Worm (Caenorhabditis elegans) whole organism, L1 larva: ENCODE results near the gene B0353.1.

Experiments used
- C04F5.9 ChIP-seq: sonication (generic microtip); optimal IDR thresholded peaks from 2 replicates; lab custom pipeline; 2016; ENCODE audit warnings: missing genetic modification characterization, missing compliant biosample characterization
- C16A3.4 ChIP-seq: fragments of 150-350 bp; optimal IDR thresholded peaks from 2 replicates; lab custom pipeline; 2014; ENCODE audit warnings: missing biosample characterization, missing genetic modification characterization
- Y116A8C.19 ChIP-seq: sonication (generic microtip); optimal IDR thresholded peaks from 2 replicates; lab custom pipeline; 2016; ENCODE audit warnings: missing compliant biosample characterization, missing genetic modification characterization, borderline replicate concordance
- aha-1 ChIP-seq: fragments of 150-350 bp; optimal IDR thresholded peaks from 2 replicates; lab custom pipeline; 2014; ENCODE audit warnings: missing biosample characterization, missing genetic modification characterization
- aly-2 ChIP-seq: fragments of 150-350 bp; optimal IDR thresholded peaks from 2 replicates; lab custom pipeline; 2014; ENCODE audit warnings: missing biosample characterization, missing genetic modification characterization
- ama-1 ChIP-seq: fragments of 150-350 bp; optimal IDR thresholded peaks from 2 replicates; lab custom pipeline; 2014
- ceh-63 ChIP-seq: fragments of 200-800 bp; sonication (Bioruptor generic); optimal IDR thresholded peaks from 2 replicates; lab custom pipeline; 2018; ENCODE audit warnings: mild to moderate bottlenecking, missing genetic modification characterization, missing compliant biosample characterization
- ceh-82 ChIP-seq, 3 experiments: fragments of 150-350 bp in 1 of 3; sonication (generic microtip) in 2 of 3; optimal IDR thresholded peaks; 2 replicates each; lab custom pipeline; 2014 to 2017; ENCODE audit warnings: missing biosample characterization in 3 of 3, missing genetic modification characterization in 3 of 3
- ceh-88 ChIP-seq: fragments of 200-800 bp; sonication (Bioruptor generic); IDR thresholded peaks from 2 replicates; pipeline ENCODE4 v1.3.6; 2022; ENCODE audit warnings: missing genetic modification characterization, missing compliant biosample characterization
- ces-1 ChIP-seq: fragments of 150-350 bp; optimal IDR thresholded peaks from 2 replicates; lab custom pipeline; 2014; ENCODE audit warnings: missing biosample characterization, missing genetic modification reagents, missing genetic modification characterization
- dsc-1 ChIP-seq: sonication (generic microtip); optimal IDR thresholded peaks from 2 replicates; lab custom pipeline; 2016; ENCODE audit warnings: mild to moderate bottlenecking, missing genetic modification characterization, missing compliant biosample characterization
- efl-1 ChIP-seq, 4 experiments: fragments of 150-350 bp; optimal IDR thresholded peaks in 3 of 4; peaks in 1 of 4; 1 replicate in 1 of 4; 2 replicates in 3 of 4; lab custom pipeline; 2014; ENCODE audit warnings: missing biosample characterization in 2 of 4, missing genetic modification characterization in 2 of 4, missing genetic modification reagents in 2 of 4
- efl-3 ChIP-seq: fragments of 200-800 bp; sonication (Bioruptor generic); optimal IDR thresholded peaks from 2 replicates; lab custom pipeline; 2018; ENCODE audit warnings: mild to moderate bottlenecking, missing genetic modification characterization, missing compliant biosample characterization
- egl-13 ChIP-seq: sonication (generic microtip); optimal IDR thresholded peaks from 2 replicates; lab custom pipeline; 2016; ENCODE audit warnings: missing genotype, missing genetic modification reagents, missing genetic modification characterization, missing compliant biosample characterization
- elt-2 ChIP-seq: sonication (generic microtip); optimal IDR thresholded peaks from 2 replicates; lab custom pipeline; 2016; ENCODE audit warnings: missing genetic modification characterization, mild to moderate bottlenecking, inconsistent platforms, missing compliant biosample characterization, missing genetic modification reagents
- fkh-10 ChIP-seq: sonication (generic microtip); optimal IDR thresholded peaks from 2 replicates; lab custom pipeline; 2017; ENCODE audit warnings: missing biosample characterization, missing genetic modification reagents, missing genetic modification characterization
- fos-1 ChIP-seq: fragments of 150-350 bp; optimal IDR thresholded peaks from 2 replicates; lab custom pipeline; 2014; ENCODE audit warnings: missing biosample characterization, missing genetic modification characterization
- irx-1 ChIP-seq: sonication (generic microtip); optimal IDR thresholded peaks from 2 replicates; lab custom pipeline; 2016; ENCODE audit warnings: missing genetic modification characterization, missing compliant biosample characterization
- isw-1 ChIP-seq: fragments of 200-800 bp; sonication (Bioruptor generic); IDR thresholded peaks from 2 replicates; pipeline ENCODE4 v1.3.6; 2022; ENCODE audit warnings: missing genetic modification characterization, missing compliant biosample characterization
- lin-14 ChIP-seq: fragments of 200-800 bp; sonication (Bioruptor generic); optimal IDR thresholded peaks from 2 replicates; lab custom pipeline; 2018; ENCODE audit warnings: mild to moderate bottlenecking, missing genetic modification characterization, moderate library complexity, missing compliant biosample characterization
- lin-15B ChIP-seq: fragments of 150-350 bp; sonication (generic microtip); optimal IDR thresholded peaks from 3 replicates; lab custom pipeline; 2014; ENCODE audit warnings: missing biosample characterization, missing genetic modification characterization
- lin-35 ChIP-seq, 2 experiments: fragments of 150-350 bp; optimal IDR thresholded peaks; 2 replicates each; lab custom pipeline; 2014; ENCODE audit warnings: missing biosample characterization in 2 of 2, missing genetic modification characterization in 2 of 2, missing genetic modification reagents in 2 of 2
- lin-39 ChIP-seq: fragments of 150-350 bp; optimal IDR thresholded peaks from 2 replicates; lab custom pipeline; 2014; ENCODE audit warnings: missing biosample characterization, missing genetic modification reagents, missing genetic modification characterization
- mab-9 ChIP-seq: fragments of 200-800 bp; sonication (Bioruptor generic); IDR thresholded peaks from 2 replicates; pipeline ENCODE4 v1.3.6; 2022; ENCODE audit warnings: missing genetic modification reagents, missing genetic modification characterization, missing compliant biosample characterization
- mep-1 ChIP-seq: fragments of 150-350 bp; optimal IDR thresholded peaks from 2 replicates; lab custom pipeline; 2014; ENCODE audit warnings: missing biosample characterization, missing genetic modification characterization
- nhr-11 ChIP-seq: fragments of 150-350 bp; optimal IDR thresholded peaks from 2 replicates; lab custom pipeline; 2014; ENCODE audit warnings: missing biosample characterization, missing genetic modification characterization
- nhr-28 ChIP-seq: fragments of 150-350 bp; optimal IDR thresholded peaks from 2 replicates; lab custom pipeline; 2014; ENCODE audit warnings: missing biosample characterization, missing genetic modification characterization
- nhr-47 ChIP-seq: sonication (generic microtip); optimal IDR thresholded peaks from 2 replicates; lab custom pipeline; 2016; ENCODE audit warnings: mild to moderate bottlenecking, missing genetic modification characterization, moderate library complexity, missing compliant biosample characterization
- nhr-71 ChIP-seq: sonication (generic microtip); optimal IDR thresholded peaks from 2 replicates; lab custom pipeline; 2016; ENCODE audit warnings: mild to moderate bottlenecking, missing genetic modification characterization, moderate library complexity, missing compliant biosample characterization
- nhr-76 ChIP-seq: sonication (generic microtip); optimal IDR thresholded peaks from 2 replicates; lab custom pipeline; 2017; ENCODE audit warnings: missing biosample characterization, missing genetic modification characterization
- nhr-77 ChIP-seq: fragments of 150-350 bp; optimal IDR thresholded peaks from 2 replicates; lab custom pipeline; 2014; ENCODE audit warnings: missing biosample characterization, missing genetic modification characterization
- pag-3 ChIP-seq: sonication (generic microtip); optimal IDR thresholded peaks from 2 replicates; lab custom pipeline; 2017; ENCODE audit warnings: missing genetic modification characterization, mild to moderate bottlenecking, missing compliant biosample characterization, antibody characterized with exemption, borderline replicate concordance; ENCODE audit not compliant: insufficient read depth
- pqm-1 ChIP-seq: sonication (generic microtip); optimal IDR thresholded peaks from 3 replicates; lab custom pipeline; 2017; ENCODE audit warnings: missing biosample characterization, missing genetic modification characterization
- sox-4 ChIP-seq: sonication (generic microtip); optimal IDR thresholded peaks from 2 replicates; lab custom pipeline; 2016; ENCODE audit warnings: missing genetic modification characterization, missing compliant biosample characterization
- sptf-1 ChIP-seq: fragments of 150-350 bp; optimal IDR thresholded peaks from 2 replicates; lab custom pipeline; 2014; ENCODE audit warnings: missing biosample characterization, missing genetic modification characterization
- sup-37 ChIP-seq: fragments of 200-800 bp; sonication (Bioruptor generic); optimal IDR thresholded peaks from 2 replicates; lab custom pipeline; 2018; ENCODE audit warnings: mild to moderate bottlenecking, missing genetic modification characterization, missing compliant biosample characterization
- swsn-7 ChIP-seq: sonication (generic microtip); optimal IDR thresholded peaks from 2 replicates; lab custom pipeline; 2016; ENCODE audit warnings: missing genetic modification characterization, missing compliant biosample characterization
- unc-130 ChIP-seq: fragments of 150-350 bp; optimal IDR thresholded peaks from 2 replicates; lab custom pipeline; 2017; ENCODE audit warnings: missing biosample characterization, missing genetic modification characterization, inconsistent platforms
- unc-86 ChIP-seq: sonication (generic microtip); optimal IDR thresholded peaks from 2 replicates; lab custom pipeline; 2016; ENCODE audit warnings: missing genetic modification characterization, missing compliant biosample characterization
- vab-15 ChIP-seq: sonication (generic microtip); optimal IDR thresholded peaks from 2 replicates; lab custom pipeline; 2017; ENCODE audit warnings: missing genotype, mild to moderate bottlenecking, missing genetic modification characterization, missing compliant biosample characterization
- zag-1 ChIP-seq: fragments of 150-350 bp; optimal IDR thresholded peaks from 2 replicates; lab custom pipeline; 2014; ENCODE audit warnings: missing biosample characterization, missing genetic modification characterization

B0353.1 gene

DNA sequence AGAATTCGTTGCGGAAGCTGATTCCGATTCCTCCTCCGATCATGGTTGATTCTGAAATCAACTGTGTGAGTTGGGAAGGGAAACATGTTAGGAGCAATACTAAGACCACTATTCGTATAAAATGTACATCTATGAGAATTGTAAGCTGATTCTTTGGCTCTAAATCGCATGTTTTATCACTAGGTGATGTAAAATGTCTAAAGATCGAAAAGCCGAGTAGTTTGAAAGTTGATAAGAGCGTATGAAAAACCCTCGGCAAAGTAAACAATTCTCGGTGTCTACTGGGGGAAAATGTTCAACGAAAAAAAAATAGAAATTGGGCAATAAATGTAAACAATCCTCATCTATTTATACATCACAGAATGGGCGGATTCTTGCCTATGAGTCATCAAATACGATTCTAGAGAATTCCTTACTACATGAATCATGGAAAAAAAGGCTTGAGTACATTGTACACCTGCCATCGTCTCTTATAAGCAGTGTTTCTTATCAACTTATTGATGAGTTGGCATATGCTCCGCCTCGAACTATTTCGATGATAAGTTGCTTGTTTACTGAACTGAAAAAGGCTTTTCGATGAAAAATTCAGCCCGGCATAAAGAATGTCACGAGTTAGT lies 44.7 kb downstream of the B0353.1 start, which contains the start of gene lec-6 (continued):
- TF ChIP-seq swsn-7 (tag; lab: Kevin White, UChicago): no peak
- no peak for TF ChIP-seq ama-1 (lab: Kevin White, UChicago)
- peak; percentile 97 for TF ChIP-seq elt-2 (tag; lab: Kevin White, UChicago)
- TF ChIP-seq nhr-77 (tag; lab: Kevin White, UChicago): peak; percentile 1
- TF ChIP-seq ceh-82 (tag; optimal IDR thresholded peaks at IDR 0.05; lab: Kevin White, UChicago): no peak
- peak; percentile 21 for TF ChIP-seq irx-1 (tag; lab: Kevin White, UChicago)
- TF ChIP-seq nhr-71 (tag; lab: Kevin White, UChicago): peak; percentile 56
- TF ChIP-seq ceh-88 (GFP tag; lab: Robert Waterston, UW): no peak
- peak in 1 of 2 experiments; percentile 51 for TF ChIP-seq lin-35 (GFP tag; optimal IDR thresholded peaks at IDR 0.05; lab: Kevin White, UChicago)
- TF ChIP-seq sup-37 (GFP tag; lab: Kevin White, UChicago): no peak
- TF ChIP-seq, all 84 proteins: peak for 12

DNA sequence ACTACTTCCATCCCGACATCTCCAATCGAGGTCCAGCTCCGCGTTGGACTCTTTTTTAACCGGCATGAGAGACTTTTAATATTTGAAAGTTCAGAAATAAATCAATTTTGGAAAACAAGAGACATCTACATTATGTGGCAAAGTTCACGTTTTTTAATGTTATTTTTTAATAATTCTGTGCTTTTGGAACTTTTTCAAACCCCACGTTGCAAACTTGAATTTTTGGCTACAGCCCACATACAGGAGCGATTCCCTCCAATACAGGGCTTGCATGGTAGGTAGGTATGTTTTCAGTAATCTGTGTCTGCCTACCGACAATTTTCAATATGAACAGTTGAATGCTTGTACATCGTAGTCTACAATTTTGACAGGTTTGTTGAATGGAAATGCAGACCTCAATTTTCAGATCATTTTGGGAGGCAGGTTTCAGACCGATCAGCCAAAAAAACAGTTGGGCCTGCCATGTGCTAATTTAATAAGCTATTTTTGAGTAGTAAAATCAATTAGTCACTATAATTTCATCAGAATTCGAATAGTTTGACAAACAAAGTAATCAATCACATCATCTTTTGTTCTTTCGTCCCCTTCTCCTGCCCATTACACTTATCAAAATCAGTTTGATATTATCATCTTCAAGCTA lies 49.8 kb downstream of the B0353.1 start, which contains the start of the genes Y55B1AR.4 and ttr-7:
Y55B1AR.4 (minus strand) TSS at position 101 of the 640 bp plus-strand sequence.
ttr-7 (plus strand) TSS at position 590 of the 640 bp plus-strand sequence.
- TF ChIP-seq lin-39 (no peak), vab-15 (tag; lab: Kevin White, UChicago) (no peak), aha-1 (tag; lab: Kevin White, UChicago) (no peak), Y116A8C.19 (tag; lab: Kevin White, UChicago) (no peak), aly-2 (tag; lab: Kevin White, UChicago) (no peak), isw-1 (no peak), lin-15B (no peak), nhr-28 (tag; lab: Kevin White, UChicago) (no peak), mep-1 (tag; lab: Kevin White, UChicago) (no peak), ama-1 (lab: Kevin White, UChicago) (no peak), mab-9 (GFP tag; lab: Robert Waterston, UW) (no peak), ces-1 (GFP tag; lab: Kevin White, UChicago) (no peak), sup-37 (GFP tag; lab: Kevin White, UChicago) (no peak), efl-1 (optimal IDR thresholded peaks at IDR 0.05; lab: Kevin White, UChicago) (no peak), efl-1 (GFP tag; optimal IDR thresholded peaks at IDR 0.05 in 1 of 2; lab: Kevin White, UChicago) (no peak), pqm-1 (tag; lab: Kevin White, UChicago) (no peak)

DNA sequence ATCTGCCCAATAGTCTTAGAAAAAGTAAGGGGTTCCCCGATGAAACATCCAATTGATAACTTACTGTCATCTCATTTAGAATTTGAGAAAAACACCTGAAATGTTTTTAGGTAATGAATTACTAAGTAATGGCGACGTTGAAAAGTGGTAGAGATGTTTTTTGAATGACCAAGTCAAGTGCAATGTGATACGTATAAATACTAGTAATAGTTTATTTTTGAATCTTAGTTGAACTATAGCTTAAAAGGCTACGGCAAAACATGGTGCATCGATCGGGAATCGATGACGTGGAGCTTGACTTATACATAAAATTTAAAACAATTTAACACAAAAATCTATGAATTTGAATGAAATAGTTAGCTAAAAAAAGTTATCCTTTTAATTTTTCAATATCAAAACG lies 53.8 kb downstream of the B0353.1 start, which contains the start of gene best-17:
best-17 (minus strand) TSS at position 101 of the 400 bp plus-strand sequence.
- TF ChIP-seq pag-3 (no peak), aha-1 (tag; lab: Kevin White, UChicago) (no peak), nhr-11 (no peak), dsc-1 (tag; lab: Kevin White, UChicago) (no peak), sox-4 (tag; lab: Kevin White, UChicago) (no peak), C16A3.4 (tag; lab: Kevin White, UChicago) (no peak), aly-2 (tag; lab: Kevin White, UChicago) (no peak), unc-130 (tag; lab: Kevin White, UChicago) (no peak), pqm-1 (tag; lab: Kevin White, UChicago) (no peak), nhr-71 (tag; lab: Kevin White, UChicago) (no peak), ama-1 (lab: Kevin White, UChicago) (no peak), lin-15B (no peak)

DNA sequence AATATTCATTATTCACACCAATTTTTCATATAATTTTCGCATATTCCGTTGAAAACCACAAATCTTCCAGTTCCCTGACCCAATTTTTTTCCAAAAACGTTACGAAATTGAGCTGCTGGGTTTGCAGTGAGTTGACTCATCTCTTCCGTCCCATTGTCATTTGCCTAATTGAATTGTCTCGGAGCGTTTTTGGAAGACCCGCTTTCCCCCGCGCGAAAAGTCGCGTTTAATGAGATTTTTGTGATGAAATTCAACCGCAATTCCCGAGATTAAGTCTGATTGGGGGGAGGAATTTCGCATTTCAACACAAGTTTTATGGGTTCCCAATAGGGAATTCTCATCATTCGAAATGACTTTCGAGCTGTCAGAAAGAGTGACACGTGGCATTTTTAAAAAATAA lies 56.1 kb downstream of the B0353.1 start:
- TF ChIP-seq efl-3 (GFP tag; lab: Kevin White, UChicago) (no peak), lin-14 (peak; percentile 53)

DNA sequence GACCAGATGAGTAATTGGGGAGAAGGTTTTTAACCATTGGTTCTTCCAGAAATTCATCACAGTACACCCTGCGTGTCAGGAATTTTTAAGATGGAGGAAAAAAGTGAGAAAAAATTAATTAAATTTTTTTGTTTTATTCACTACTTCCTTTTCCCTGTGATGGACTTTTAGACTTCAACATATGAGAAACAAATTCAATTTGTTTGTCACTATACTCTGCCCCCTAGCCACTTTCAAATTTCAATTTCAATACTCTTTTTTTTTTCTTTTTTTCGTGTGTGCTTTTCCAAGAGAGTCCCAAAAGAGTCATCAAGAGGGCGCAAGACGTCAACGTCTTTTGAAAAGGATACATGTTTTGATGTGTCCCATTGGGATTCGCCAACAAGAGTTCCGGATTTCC lies 57.0 kb downstream of the B0353.1 start:
- TF ChIP-seq ceh-63 (GFP tag; lab: Kevin White, UChicago) (no peak), ceh-88 (GFP tag; lab: Robert Waterston, UW) (no peak), fos-1 (tag; lab: Kevin White, UChicago) (no peak), fkh-10 (GFP tag; lab: Kevin White, UChicago) (no peak), sptf-1 (tag; lab: Kevin White, UChicago) (no peak), nhr-47 (no peak), nhr-76 (tag; lab: Kevin White, UChicago) (no peak), irx-1 (tag; lab: Kevin White, UChicago) (no peak), C04F5.9 (tag; lab: Kevin White, UChicago) (no peak), unc-86 (tag; lab: Kevin White, UChicago) (no peak), ceh-82 (tag; optimal IDR thresholded peaks at IDR 0.05; lab: Kevin White, UChicago) (no peak), zag-1 (tag; lab: Kevin White, UChicago) (no peak), Y116A8C.19 (tag; lab: Kevin White, UChicago) (no peak), sup-37 (GFP tag; lab: Kevin White, UChicago) (no peak), nhr-77 (tag; lab: Kevin White, UChicago) (no peak), mab-9 (GFP tag; lab: Robert Waterston, UW) (no peak), isw-1 (no peak), ces-1 (GFP tag; lab: Kevin White, UChicago) (peak; percentile 21), egl-13 (tag; lab: Kevin White, UChicago) (no peak)
